Worm (Caenorhabditis elegans) whole organism, early embryonic: ENCODE measurements around the gene Y38F1A.7.
"Not testable (repeated sequence)": the region's sequence is repeated elsewhere in the genome, so short reads cannot be mapped to it uniquely, and the experiment has no call there.

Experiments used
- B0310.2 ChIP-seq: sonication (generic microtip); optimal IDR thresholded peaks from 2 replicates; lab custom pipeline; 2016; ENCODE audit warnings: mild to moderate bottlenecking, missing genetic modification characterization, missing compliant biosample characterization
- F13C5.2 ChIP-seq: sonication (generic microtip); optimal IDR thresholded peaks from 2 replicates; lab custom pipeline; 2017; ENCODE audit warnings: mild to moderate bottlenecking, missing genetic modification characterization, inconsistent platforms, missing compliant biosample characterization
- aly-1 ChIP-seq: sonication (generic microtip); optimal IDR thresholded peaks from 2 replicates; lab custom pipeline; 2016; ENCODE audit warnings: missing genetic modification characterization, missing compliant biosample characterization
- ama-1 ChIP-seq: fragments of 150-350 bp; optimal IDR thresholded peaks from 2 replicates; lab custom pipeline; 2014
- ceh-13 ChIP-seq: fragments of 200-800 bp; sonication (Bioruptor generic); optimal IDR thresholded peaks from 2 replicates; lab custom pipeline; 2018; ENCODE audit warnings: mild to moderate bottlenecking, missing genetic modification characterization, missing compliant biosample characterization
- ceh-36 ChIP-seq: sonication (generic microtip); optimal IDR thresholded peaks from 2 replicates; lab custom pipeline; 2016; ENCODE audit warnings: missing genetic modification characterization, inconsistent platforms, missing compliant biosample characterization
- ets-7 ChIP-seq: sonication (generic microtip); optimal IDR thresholded peaks from 2 replicates; lab custom pipeline; 2016; ENCODE audit warnings: missing genotype, missing genetic modification characterization, missing compliant biosample characterization
- flt-1 ChIP-seq: fragments of 200-800 bp; sonication (Bioruptor generic); IDR thresholded peaks from 2 replicates; pipeline ENCODE4 v1.3.6; 2022; ENCODE audit warnings: missing genetic modification characterization, missing compliant biosample characterization
- hmbx-1 ChIP-seq: sonication (generic microtip); optimal IDR thresholded peaks from 2 replicates; lab custom pipeline; 2016; ENCODE audit warnings: mild to moderate bottlenecking, missing genetic modification characterization, missing compliant biosample characterization
- hmg-4 ChIP-seq: fragments of 200-800 bp; sonication (Bioruptor generic); optimal IDR thresholded peaks from 2 replicates; lab custom pipeline; 2018; ENCODE audit warnings: mild to moderate bottlenecking, missing genetic modification characterization, missing compliant biosample characterization
- hnd-1 ChIP-seq: sonication (generic microtip); optimal IDR thresholded peaks from 2 replicates; lab custom pipeline; 2016; ENCODE audit warnings: missing genetic modification characterization, missing compliant biosample characterization
- pes-1 ChIP-seq: fragments of 200-800 bp; sonication (Bioruptor generic); IDR thresholded peaks from 2 replicates; pipeline ENCODE4 v1.3.6; 2022; ENCODE audit warnings: missing genetic modification reagents, missing genetic modification characterization, missing compliant biosample characterization
- scrt-1 ChIP-seq: fragments of 200-800 bp; sonication (Bioruptor generic); IDR thresholded peaks from 2 replicates; pipeline ENCODE4 v1.3.6; 2022; ENCODE audit warnings: missing genetic modification characterization, missing compliant biosample characterization
- sea-1 ChIP-seq: fragments of 200-800 bp; sonication (Bioruptor generic); conservative IDR thresholded peaks from 2 replicates; pipeline ENCODE4 v1.3.6; 2022; ENCODE audit warnings: missing genetic modification characterization, missing compliant biosample characterization
- tbx-11 ChIP-seq: fragments of 200-800 bp; sonication (Bioruptor generic); IDR thresholded peaks from 2 replicates; pipeline ENCODE4 v1.3.6; 2022; ENCODE audit warnings: missing genetic modification characterization, missing compliant biosample characterization
- tbx-37 ChIP-seq: fragments of 200-800 bp; sonication (Bioruptor generic); conservative IDR thresholded peaks from 2 replicates; pipeline ENCODE4 v1.3.6; 2022; ENCODE audit warnings: missing genetic modification reagents, missing genetic modification characterization, missing compliant biosample characterization
- tra-4 ChIP-seq: sonication (generic microtip); optimal IDR thresholded peaks from 2 replicates; lab custom pipeline; 2017; ENCODE audit warnings: missing genetic modification characterization, missing compliant biosample characterization

Y38F1A.7 gene

ce11 chrII:12997413-12997812 lies at the start of gene Y38F1A.7:
Gene Y38F1A.7 (minus strand): TSS chrII:12997804.
- TF ChIP-seq F13C5.2 (tag; lab: Kevin White, UChicago), result no peak
- no peak for TF ChIP-seq ets-7 (tag; lab: Kevin White, UChicago)
- TF ChIP-seq hmg-4 (GFP tag; lab: Kevin White, UChicago), result no peak
- TF ChIP-seq B0310.2, result no peak
- no peak for TF ChIP-seq sea-1 (GFP tag; lab: Robert Waterston, UW)
- TF ChIP-seq scrt-1 (GFP tag; lab: Robert Waterston, UW), result no peak
- no peak for TF ChIP-seq aly-1 (tag; lab: Kevin White, UChicago)

ce11 chrII:13047106-13047505 lies 49.5 kb upstream of the Y38F1A.7 start, which contains the start of gene F42G4.7:
Gene F42G4.7 (minus strand): TSS chrII:13047290.
- not testable (repeated sequence) for TF ChIP-seq tbx-11 (GFP tag; lab: Robert Waterston, UW); aly-1 (tag; lab: Kevin White, UChicago); ceh-13 (GFP tag; lab: Kevin White, UChicago)

ce11 chrII:13043433-13044054 lies 45.9 kb upstream of the Y38F1A.7 start, which contains the start of gene puf-6:
Gene puf-6 (minus strand): TSS chrII:13043445.
- not testable (repeated sequence) for TF ChIP-seq ceh-13 (GFP tag; lab: Kevin White, UChicago); pes-1 (GFP tag; lab: Robert Waterston, UW); ceh-36

- TF ChIP-seq F13C5.2 (tag; lab: Kevin White, UChicago) (no peak), ceh-13 (GFP tag; lab: Kevin White, UChicago) (no peak), scrt-1 (GFP tag; lab: Robert Waterston, UW) (no peak), ceh-36 (no peak), B0310.2 (no peak), tbx-11 (GFP tag; lab: Robert Waterston, UW) (no peak), sea-1 (GFP tag; lab: Robert Waterston, UW) (no peak), ama-1 (lab: Kevin White, UChicago) (no peak), hmg-4 (GFP tag; lab: Kevin White, UChicago) (no peak), tbx-37 (GFP tag; lab: Robert Waterston, UW) (no peak), ets-7 (tag; lab: Kevin White, UChicago) (no peak), pes-1 (GFP tag; lab: Robert Waterston, UW) (no peak), hnd-1 (no peak), hmbx-1 (tag; lab: Kevin White, UChicago) (no peak), aly-1 (tag; lab: Kevin White, UChicago) (no peak), flt-1 (GFP tag; lab: Robert Waterston, UW) (no peak), tra-4 (tag; lab: Kevin White, UChicago) (no peak)
Measured at ce11 chrII:13036717-13037116, 39.1 kb upstream of the Y38F1A.7 start, which contains the start of gene F18A11.3. Gene F18A11.3 (minus strand): TSS chrII:13036841.

ce11 chrII:13031649-13032191 lies 34.1 kb upstream of the Y38F1A.7 start, which contains the start of gene F18A11.2:
Gene F18A11.2 (plus strand): TSS chrII:13031699.
- not testable (repeated sequence) for TF ChIP-seq tra-4 (tag; lab: Kevin White, UChicago); ets-7 (tag; lab: Kevin White, UChicago); flt-1 (GFP tag; lab: Robert Waterston, UW)

- TF ChIP-seq hmg-4 (GFP tag; lab: Kevin White, UChicago) (no peak), ceh-13 (GFP tag; lab: Kevin White, UChicago) (no peak), sea-1 (GFP tag; lab: Robert Waterston, UW) (no peak), ama-1 (lab: Kevin White, UChicago) (no peak), pes-1 (GFP tag; lab: Robert Waterston, UW) (no peak), ets-7 (tag; lab: Kevin White, UChicago) (no peak), flt-1 (GFP tag; lab: Robert Waterston, UW) (no peak), hnd-1 (no peak), tra-4 (tag; lab: Kevin White, UChicago) (no peak), aly-1 (tag; lab: Kevin White, UChicago) (no peak), tbx-11 (GFP tag; lab: Robert Waterston, UW) (no peak), scrt-1 (GFP tag; lab: Robert Waterston, UW) (no peak), B0310.2 (no peak), tbx-37 (GFP tag; lab: Robert Waterston, UW) (no peak), F13C5.2 (tag; lab: Kevin White, UChicago) (no peak)
Measured at ce11 chrII:13030567-13031188, 33.1 kb upstream of the Y38F1A.7 start.

ce11 chrII:13030051-13030437 lies 32.4 kb upstream of the Y38F1A.7 start:
- TF ChIP-seq B0310.2 (no peak), tra-4 (tag; lab: Kevin White, UChicago) (no peak)
